Worm (Caenorhabditis elegans): Measurements from ENCODE around the gene srw-14.

The srw-14 gene

ce11 chrV:15184097-15185040 lies 41.4 kb upstream of the srw-14 start, which contains the start of gene Y75B12B.1 (continued):
- TF ChIP-seq Y95B8A.8 (GFP tag; IDR thresholded peaks at IDR 0.05) (no peak), let-526 (GFP tag; IDR thresholded peaks at IDR 0.05) (no peak), Y67H2A.10 (GFP tag; conservative IDR thresholded peaks at IDR 0.05) (no peak), F23B12.7 (tag; optimal IDR thresholded peaks at IDR 0.05; ENCODE audit: insufficient read depth) (no peak), madf-6 (GFP tag; IDR thresholded peaks at IDR 0.05) (peak; percentile 94), lsy-27 (tag; optimal IDR thresholded peaks at IDR 0.05; ENCODE audit: borderline replicate concordance, insufficient read depth) (no peak), mes-4 (tag; optimal IDR thresholded peaks at IDR 0.05) (no peak), lir-1 (GFP tag; conservative IDR thresholded peaks at IDR 0.05) (no peak), B0261.1 (tag; optimal IDR thresholded peaks at IDR 0.05) (peak; percentile 20), F57A8.1 (GFP tag; optimal IDR thresholded peaks at IDR 0.05) (no peak), hmg-1.2 (GFP tag; IDR thresholded peaks at IDR 0.05) (peak; percentile 9; the same call in 1 of the 2 replicates), lsl-1 (GFP tag; optimal IDR thresholded peaks at IDR 0.05) (peak; percentile 96), snpc-1.1 (tag; optimal IDR thresholded peaks at IDR 0.05; ENCODE audit: insufficient read depth) (peak; percentile 33), bed-1 (GFP tag; IDR thresholded peaks at IDR 0.05) (no peak), attf-6 (GFP tag; IDR thresholded peaks at IDR 0.05) (no peak), nhr-27 (tag; optimal IDR thresholded peaks at IDR 0.05) (no peak), mcd-1 (GFP tag; IDR thresholded peaks at IDR 0.05) (peak; percentile 78), repo-1 (tag; optimal IDR thresholded peaks at IDR 0.05) (peak; percentile 12), gei-17 (GFP tag; optimal IDR thresholded peaks at IDR 0.05) (no peak), ztf-28 (GFP tag; IDR thresholded peaks at IDR 0.05) (0 out of 2 replicates have a peak, but pooled peaks have one; percentile 57), C17E4.6 (GFP tag; IDR thresholded peaks at IDR 0.05) (no peak), ceh-40 (GFP tag; IDR thresholded peaks at IDR 0.05) (no peak), sptf-2 (GFP tag; optimal IDR thresholded peaks at IDR 0.05) (no peak), hlh-12 (tag; optimal IDR thresholded peaks at IDR 0.05) (no peak), madf-8 (GFP tag; conservative IDR thresholded peaks at IDR 0.05) (peak; percentile 66), egl-44 (GFP tag; IDR thresholded peaks at IDR 0.05) (no peak), F33H1.4 (GFP tag; IDR thresholded peaks at IDR 0.05) (peak; percentile 67), hrde-1 (tag; optimal IDR thresholded peaks at IDR 0.05; ENCODE audit: borderline replicate concordance) (no peak), pha-4 (tag; optimal IDR thresholded peaks at IDR 0.05) (no peak), ceh-100 (GFP tag; IDR thresholded peaks at IDR 0.05) (peak; percentile 79), F37B4.10 (GFP tag; IDR thresholded peaks at IDR 0.05) (no peak), zim-3 (tag; optimal IDR thresholded peaks at IDR 0.05) (no peak), nhr-80 (tag; optimal IDR thresholded peaks at IDR 0.05) (no peak), akir-1 (GFP tag; optimal IDR thresholded peaks at IDR 0.05) (no peak), madf-3 (GFP tag; IDR thresholded peaks at IDR 0.05) (0 out of 2 replicates have a peak, but pooled peaks have one; percentile 24), K12H6.12 (tag; optimal IDR thresholded peaks at IDR 0.05) (no peak), dpl-1 (GFP tag; optimal IDR thresholded peaks at IDR 0.05) (peak; percentile 67), nfya-2 (GFP tag; IDR thresholded peaks at IDR 0.05) (no peak), pbrm-1 (GFP tag; IDR thresholded peaks at IDR 0.05) (peak; percentile 69; the same call in 1 of the 2 replicates), egl-18 (GFP tag; IDR thresholded peaks at IDR 0.05) (no peak), tbx-9 (tag; optimal IDR thresholded peaks at IDR 0.05; ENCODE audit: borderline replicate concordance) (no peak), ets-4 (GFP tag; optimal IDR thresholded peaks at IDR 0.05) (no peak), zfh-2 (GFP tag; conservative IDR thresholded peaks at IDR 0.05) (no peak), rpc-1 (optimal IDR thresholded peaks at IDR 0.05) (no peak), rpc-1 (tag; optimal IDR thresholded peaks at IDR 0.05) (peak; percentile 10), Y79H2A.3 (GFP tag; conservative IDR thresholded peaks at IDR 0.05) (no peak), nhr-90 (tag; optimal IDR thresholded peaks at IDR 0.05) (no peak)
